Fruit fly (Drosophila melanogaster): ENCODE results near the gene CG15399.
A peak's percentile ranks its signal among the peaks of the same experiment; 100 is the strongest.

The CG15399 gene

DNA sequence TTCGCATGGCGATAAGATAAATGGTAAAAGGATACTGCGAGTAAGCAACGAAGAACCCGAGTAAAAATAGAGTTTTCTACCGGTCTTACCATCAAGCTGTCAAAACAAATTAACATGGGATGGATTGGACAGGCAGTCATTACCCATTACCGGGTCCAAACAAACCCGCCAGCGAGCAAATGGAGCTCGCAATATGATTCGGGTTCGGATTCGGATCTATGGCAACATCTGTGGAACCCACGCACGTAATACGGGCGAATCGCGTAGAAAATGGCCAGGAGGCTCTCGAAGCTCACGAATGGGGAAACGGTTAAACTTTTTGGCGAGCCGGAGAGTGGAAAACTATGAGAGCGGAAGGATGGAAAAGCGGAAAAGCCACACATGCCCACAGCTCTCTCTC, 25.6 kb upstream of the CG15399 start:
- TF ChIP-seq usp (GFP tag; optimal IDR thresholded peaks at IDR 0.05) (no peak), Dll (optimal IDR thresholded peaks at IDR 0.05) (no peak), EcR (GFP tag; optimal IDR thresholded peaks at IDR 0.05) (no peak), CG8478 (optimal IDR thresholded peaks at IDR 0.05) (no peak), pan (optimal IDR thresholded peaks at IDR 0.05) (no peak), psq (optimal IDR thresholded peaks at IDR 0.05) (no peak)

DNA sequence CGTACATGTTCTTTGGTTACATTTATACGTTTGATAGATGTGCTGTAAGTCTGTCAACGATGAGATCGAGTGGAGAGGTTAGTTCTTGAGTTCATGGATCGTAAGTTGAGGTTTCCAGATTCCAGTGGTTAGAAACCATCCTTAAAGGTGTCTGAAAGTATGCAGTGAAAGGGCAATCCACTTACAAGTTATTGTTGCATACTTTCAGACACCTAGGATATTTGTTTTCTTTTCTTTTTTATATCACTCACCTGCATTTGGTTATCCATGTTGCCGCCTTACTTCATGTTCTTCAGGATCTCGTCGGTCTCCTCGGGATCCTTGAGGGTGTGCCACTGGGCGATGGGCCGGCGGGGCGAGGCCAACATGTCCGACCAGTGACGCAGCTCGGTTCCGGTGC, 11.2 kb upstream of the CG15399 start:
- TF ChIP-seq usp (GFP tag; optimal IDR thresholded peaks at IDR 0.05) (no peak), CG8478 (optimal IDR thresholded peaks at IDR 0.05) (no peak), pan (optimal IDR thresholded peaks at IDR 0.05) (no peak), Dll (optimal IDR thresholded peaks at IDR 0.05) (no peak), psq (optimal IDR thresholded peaks at IDR 0.05) (no peak), EcR (GFP tag; optimal IDR thresholded peaks at IDR 0.05) (no peak)

DNA sequence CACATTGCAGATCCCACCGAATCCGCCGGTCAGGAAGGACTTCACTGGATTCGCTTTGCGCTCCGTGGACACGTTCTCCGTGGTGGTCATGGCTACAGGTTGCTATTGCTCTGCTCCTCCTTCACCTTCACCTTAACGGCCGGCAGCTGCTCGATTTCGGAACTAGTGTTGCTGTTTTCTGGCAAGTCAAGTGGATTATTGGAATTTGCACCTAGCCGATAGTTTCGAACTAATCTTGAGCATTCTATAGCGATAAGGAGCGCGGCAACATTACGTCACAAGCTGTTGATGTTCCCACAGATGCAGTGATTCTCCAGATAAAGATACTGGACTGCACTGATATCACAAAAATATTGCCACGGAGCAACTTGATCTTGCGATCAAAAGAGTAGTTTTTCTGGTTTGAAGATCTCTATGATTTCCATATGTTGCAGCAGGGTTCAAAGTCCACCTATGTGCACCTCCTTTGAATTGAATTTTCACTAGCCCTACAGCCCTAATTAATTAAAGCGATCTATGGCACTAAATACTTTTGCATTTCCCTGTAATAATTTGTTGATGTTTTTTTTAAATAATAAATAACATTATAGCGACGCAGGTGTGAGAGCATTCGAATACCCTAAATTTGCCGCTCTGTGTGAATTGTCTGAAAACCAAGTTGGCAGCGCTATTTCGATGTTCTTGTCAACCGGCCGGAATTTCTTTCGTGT, 1.9 kb downstream of the CG15399 start, which contains the start of the genes colt and HINT1:
Gene colt, minus strand, starts transcription at position 594 of the 710 bp plus-strand sequence.
Gene HINT1, plus strand, starts transcription at position 660 of the 710 bp plus-strand sequence.
- TF ChIP-seq EcR (GFP tag; optimal IDR thresholded peaks at IDR 0.05) (no peak), Dll (optimal IDR thresholded peaks at IDR 0.05) (no peak), usp (GFP tag; optimal IDR thresholded peaks at IDR 0.05) (no peak), CG8478 (optimal IDR thresholded peaks at IDR 0.05) (no peak), pan (optimal IDR thresholded peaks at IDR 0.05) (no peak), psq (optimal IDR thresholded peaks at IDR 0.05) (no peak)

DNA sequence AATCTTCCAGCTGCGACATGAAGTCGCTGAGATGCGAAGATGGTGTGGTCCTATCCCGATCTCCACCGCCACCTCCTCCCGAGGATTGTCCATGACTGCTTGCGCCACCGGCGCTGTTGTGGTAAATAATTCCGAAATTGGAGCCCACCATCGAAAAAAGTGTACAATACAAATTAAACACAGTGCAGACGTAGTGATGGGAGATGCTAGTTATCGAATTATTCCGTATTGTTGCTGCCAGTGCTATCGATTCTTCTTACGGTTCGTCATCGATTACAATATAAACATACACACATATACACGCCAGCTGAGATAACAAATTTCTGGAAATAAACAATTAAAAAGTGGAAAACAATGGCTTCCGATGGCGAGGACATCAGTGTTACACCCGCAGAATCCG, 3.9 kb downstream of the CG15399 start, which contains the start of the genes Taf10b and Taf10:
Gene Taf10b, minus strand, starts transcription at position 219 of the 400 bp plus-strand sequence.
Gene Taf10, plus strand, starts transcription at position 264 of the 400 bp plus-strand sequence.
- TF ChIP-seq CG8478 (optimal IDR thresholded peaks at IDR 0.05) (no peak), psq (optimal IDR thresholded peaks at IDR 0.05) (no peak)

DNA sequence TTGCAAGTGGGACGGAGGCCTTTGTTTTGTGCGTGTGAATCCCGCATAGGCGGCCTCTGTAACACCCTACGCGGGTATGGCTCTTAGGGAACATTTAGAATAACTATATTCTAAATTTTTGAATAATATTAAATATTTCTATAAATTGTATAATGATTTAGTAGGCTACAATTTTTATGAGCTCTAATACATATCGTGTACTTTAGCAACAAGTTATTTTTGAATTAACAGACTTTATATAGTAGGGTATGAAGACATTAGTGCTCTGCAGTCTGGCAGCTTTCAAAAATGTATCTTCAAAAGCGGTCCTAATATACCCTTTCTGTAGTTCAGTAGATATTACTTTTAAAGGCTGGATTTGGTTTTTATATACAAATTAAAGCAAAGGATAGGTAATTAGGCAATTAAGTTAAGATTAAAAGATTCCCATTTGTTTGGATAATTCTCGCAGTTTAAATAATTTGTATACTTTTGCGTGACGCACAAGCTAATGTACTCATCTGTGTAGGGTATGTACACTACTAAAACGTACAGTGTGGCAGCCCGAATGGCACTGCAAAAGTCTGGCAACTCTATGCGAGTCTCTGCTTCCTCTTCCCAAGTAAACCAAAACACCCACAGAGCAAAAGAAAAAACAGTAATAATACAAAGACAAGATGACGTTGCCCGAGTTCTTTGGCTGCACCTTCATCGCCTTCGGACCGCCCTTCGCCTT, 5.8 kb downstream of the CG15399 start, which contains the start of the genes Snx21 and aph-1:
Gene Snx21, minus strand, starts transcription at position 7 of the 715 bp plus-strand sequence.
Gene aph-1, plus strand, starts transcription at position 575 of the 715 bp plus-strand sequence.
- TF ChIP-seq psq (optimal IDR thresholded peaks at IDR 0.05) (no peak), usp (GFP tag; optimal IDR thresholded peaks at IDR 0.05) (no peak), Dll (optimal IDR thresholded peaks at IDR 0.05) (no peak), pan (optimal IDR thresholded peaks at IDR 0.05) (no peak), EcR (GFP tag; optimal IDR thresholded peaks at IDR 0.05) (no peak), CG8478 (optimal IDR thresholded peaks at IDR 0.05) (no peak)

DNA sequence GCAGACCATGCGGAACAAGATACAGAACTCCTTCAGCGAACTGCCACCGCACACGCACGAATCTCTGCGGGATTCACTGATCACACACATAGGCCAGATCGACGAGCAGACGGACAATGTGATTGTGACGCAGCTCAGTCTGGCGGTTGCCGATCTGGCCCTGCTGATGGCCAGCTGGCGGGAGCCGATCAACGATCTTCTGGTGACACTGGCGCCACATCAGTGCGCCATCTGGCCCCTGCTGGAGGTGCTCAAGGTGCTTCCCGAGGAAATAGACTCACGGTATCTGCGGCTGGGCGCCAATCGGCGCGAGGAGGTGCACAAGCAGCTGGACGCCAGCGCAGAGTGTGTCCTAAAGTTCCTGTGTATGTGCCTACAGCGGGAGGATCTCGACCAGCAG, 11.3 kb downstream of the CG15399 start:
- TF ChIP-seq usp (GFP tag; optimal IDR thresholded peaks at IDR 0.05) (no peak), Dll (optimal IDR thresholded peaks at IDR 0.05) (no peak), pan (optimal IDR thresholded peaks at IDR 0.05) (no peak), psq (optimal IDR thresholded peaks at IDR 0.05) (no peak)

DNA sequence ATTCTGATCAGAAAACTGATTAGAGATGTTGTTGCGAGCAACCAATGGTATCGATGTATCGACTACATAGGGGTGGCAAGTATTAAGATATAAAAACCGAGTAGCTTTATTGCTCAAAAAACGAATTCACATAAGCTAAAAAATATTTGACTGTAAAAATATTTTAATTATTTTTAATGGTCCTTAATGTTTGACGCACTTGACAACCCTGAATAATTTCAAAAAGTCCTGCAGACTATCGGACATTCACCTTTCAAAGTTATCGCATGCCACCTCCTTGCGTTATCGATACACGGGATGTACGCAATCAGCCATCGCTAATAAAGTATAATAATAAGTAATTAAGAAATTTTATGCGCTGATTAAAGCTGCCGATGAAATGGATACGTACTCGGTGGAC, 11.9 kb downstream of the CG15399 start, which contains the start of the genes HemK2, Snapin and Tnpo-SR:
Gene HemK2, minus strand, starts transcription at position 24 of the 400 bp plus-strand sequence.
Gene Snapin, minus strand, starts transcription at position 24 of the 400 bp plus-strand sequence.
Gene Tnpo-SR, plus strand, starts transcription at position 271 of the 400 bp plus-strand sequence.
- TF ChIP-seq usp (GFP tag; optimal IDR thresholded peaks at IDR 0.05) (no peak), CG8478 (optimal IDR thresholded peaks at IDR 0.05) (no peak), psq (optimal IDR thresholded peaks at IDR 0.05) (no peak), pan (optimal IDR thresholded peaks at IDR 0.05) (no peak), EcR (GFP tag; optimal IDR thresholded peaks at IDR 0.05) (no peak)

DNA sequence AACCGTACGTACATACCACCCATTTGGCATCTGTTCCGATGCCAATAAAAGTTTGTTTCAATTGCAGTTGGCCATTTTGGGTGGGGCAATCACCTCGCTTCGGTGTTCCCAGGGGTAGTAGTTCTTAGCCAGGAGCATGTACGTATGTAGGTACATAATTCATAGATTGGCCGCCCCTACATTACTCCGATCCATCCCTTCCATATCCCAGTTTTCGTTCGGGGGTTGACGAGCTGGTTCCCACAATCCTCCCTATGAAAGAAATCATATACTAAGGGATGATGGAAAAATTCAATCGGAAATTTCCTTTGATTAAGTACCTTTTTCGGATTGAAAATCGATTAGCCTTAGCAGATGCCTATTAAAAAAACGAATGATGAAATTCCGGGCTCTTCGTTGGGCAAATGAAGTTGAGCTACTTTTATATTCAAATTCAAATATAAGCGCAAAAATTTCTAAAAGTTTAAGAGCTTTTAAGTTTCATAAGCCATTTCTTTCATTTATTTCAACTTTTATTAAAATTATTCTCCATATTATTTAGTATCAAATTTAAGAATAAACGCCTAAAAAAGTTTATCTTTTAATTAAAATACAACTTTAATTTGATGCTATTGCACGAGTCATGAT, 13.5 kb downstream of the CG15399 start:
- TF ChIP-seq usp (GFP tag; optimal IDR thresholded peaks at IDR 0.05): no peak
- TF ChIP-seq Dll (optimal IDR thresholded peaks at IDR 0.05): no peak
- no peak for TF ChIP-seq CG8478 (optimal IDR thresholded peaks at IDR 0.05)
- TF ChIP-seq psq (optimal IDR thresholded peaks at IDR 0.05): no peak
- TF ChIP-seq EcR (GFP tag; optimal IDR thresholded peaks at IDR 0.05): no peak
- TF ChIP-seq pan (optimal IDR thresholded peaks at IDR 0.05): no peak

DNA sequence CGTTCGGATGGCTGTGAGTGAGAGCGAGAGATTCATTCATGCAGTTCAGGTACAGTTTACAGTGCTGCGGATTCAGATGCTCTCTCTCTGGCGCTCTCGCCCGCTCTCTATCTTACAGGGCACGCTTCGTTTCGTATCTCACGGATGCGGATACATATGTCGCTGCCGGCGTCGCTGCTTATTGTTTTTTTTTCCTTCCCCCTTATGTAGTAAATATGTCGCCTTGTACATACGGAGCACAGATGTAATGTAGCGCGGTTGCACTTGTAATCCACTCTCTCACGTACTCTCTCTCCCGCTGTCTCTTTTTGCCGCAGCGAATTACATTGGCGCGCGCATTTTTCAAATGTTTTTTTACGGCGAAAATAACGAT, 16.3 kb downstream of the CG15399 start:
- TF ChIP-seq Dll (optimal IDR thresholded peaks at IDR 0.05): peak; percentile 97
- TF ChIP-seq psq (optimal IDR thresholded peaks at IDR 0.05): no peak

DNA sequence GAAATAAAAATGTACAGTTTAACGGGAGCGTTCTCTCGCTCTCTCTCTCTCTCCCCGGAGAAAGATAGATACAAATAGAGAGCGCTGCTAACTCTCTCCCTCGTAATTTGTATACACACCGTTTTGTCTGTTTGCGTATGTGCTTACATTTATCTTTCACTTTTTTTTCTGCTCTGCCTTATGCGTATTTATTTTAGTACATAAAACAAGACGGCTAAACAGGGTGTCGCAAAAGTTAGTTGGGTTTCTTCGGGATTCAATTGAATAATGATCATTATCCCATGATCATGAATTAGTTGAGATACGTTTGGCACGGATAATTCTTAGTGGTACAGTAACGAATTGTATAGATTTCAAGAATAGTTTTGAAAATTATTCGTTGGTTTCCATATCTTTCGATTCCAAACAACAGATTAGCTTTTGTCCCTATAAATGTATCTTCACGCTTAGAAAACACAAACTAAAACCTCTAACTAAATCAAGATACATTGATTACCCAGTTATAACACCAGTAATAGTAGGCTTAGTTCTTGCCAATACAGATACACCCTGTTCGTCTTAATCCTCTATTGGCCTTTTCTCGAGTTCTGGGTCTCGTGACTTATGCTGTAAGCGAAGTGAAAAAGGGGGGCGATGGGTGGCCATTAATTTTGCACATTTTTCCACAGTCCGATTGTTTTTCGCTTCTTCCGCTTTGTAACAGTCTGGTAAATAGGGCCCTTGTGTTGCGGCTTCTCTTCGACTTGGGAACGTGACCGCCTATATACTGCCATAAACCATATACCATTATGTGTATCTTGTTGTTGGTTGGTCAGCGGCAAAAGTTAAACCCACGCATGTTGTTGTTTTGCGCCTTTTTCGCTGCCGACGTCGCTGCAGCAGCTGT, 16.9 kb downstream of the CG15399 start:
- TF ChIP-seq Dll (optimal IDR thresholded peaks at IDR 0.05) (no peak), usp (GFP tag; optimal IDR thresholded peaks at IDR 0.05) (no peak), CG8478 (optimal IDR thresholded peaks at IDR 0.05) (no peak), psq (optimal IDR thresholded peaks at IDR 0.05) (no peak), EcR (GFP tag; optimal IDR thresholded peaks at IDR 0.05) (no peak), pan (optimal IDR thresholded peaks at IDR 0.05) (no peak)

DNA sequence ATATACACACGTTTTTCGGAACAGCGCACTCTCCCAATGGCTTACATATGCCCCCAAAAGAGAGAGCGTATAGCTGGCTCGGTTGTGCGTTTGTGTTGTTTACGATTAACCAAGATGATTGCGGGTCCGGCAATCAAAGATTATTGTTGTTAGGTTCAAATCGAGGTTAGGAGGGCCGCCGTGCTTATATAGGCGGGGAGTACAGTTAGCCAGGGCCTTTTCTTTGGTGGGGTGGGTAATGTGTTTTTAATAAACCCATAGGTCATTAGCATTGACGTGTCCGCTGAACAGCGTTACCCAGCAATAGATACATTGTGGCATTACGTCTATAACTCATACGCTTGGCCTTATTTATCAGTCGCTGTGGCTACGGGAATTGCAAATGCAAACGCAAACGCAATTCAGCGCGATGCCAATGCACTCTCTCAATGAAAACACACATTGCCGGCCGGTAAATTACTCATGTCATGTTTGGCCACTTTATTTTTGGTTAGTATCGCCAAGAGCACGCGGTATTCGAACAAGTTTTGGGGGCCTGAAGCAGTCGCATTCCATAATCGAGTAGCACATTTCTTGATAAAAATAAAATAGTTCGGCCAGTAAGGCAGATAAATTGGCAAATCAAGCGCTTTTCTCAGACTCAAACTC, 17.7 kb downstream of the CG15399 start:
- TF ChIP-seq Dll (optimal IDR thresholded peaks at IDR 0.05): no peak
- no peak for TF ChIP-seq pan (optimal IDR thresholded peaks at IDR 0.05)
- TF ChIP-seq psq (optimal IDR thresholded peaks at IDR 0.05): no peak
- TF ChIP-seq EcR (GFP tag; optimal IDR thresholded peaks at IDR 0.05): peak in 1 of 2 experiments; percentile 67
- no peak for TF ChIP-seq CG8478 (optimal IDR thresholded peaks at IDR 0.05)
- TF ChIP-seq usp (GFP tag; optimal IDR thresholded peaks at IDR 0.05): no peak
